Worm (Caenorhabditis elegans) whole organism, L1 larva: ENCODE results near the gene sprr-2.

Experiments used
- C04F5.9 ChIP-seq: sonication (generic microtip); optimal IDR thresholded peaks from 2 replicates; lab custom pipeline; 2016; ENCODE audit warnings: missing genetic modification characterization, missing compliant biosample characterization
- C16A3.4 ChIP-seq: fragments of 150-350 bp; optimal IDR thresholded peaks from 2 replicates; lab custom pipeline; 2014; ENCODE audit warnings: missing biosample characterization, missing genetic modification characterization
- F16B12.6 ChIP-seq: fragments of 150-350 bp; optimal IDR thresholded peaks from 2 replicates; lab custom pipeline; 2014; ENCODE audit warnings: missing biosample characterization, missing genetic modification characterization
- aha-1 ChIP-seq: fragments of 150-350 bp; optimal IDR thresholded peaks from 2 replicates; lab custom pipeline; 2014; ENCODE audit warnings: missing biosample characterization, missing genetic modification characterization
- alr-1 ChIP-seq: fragments of 200-800 bp; sonication (Bioruptor generic); optimal IDR thresholded peaks from 2 replicates; lab custom pipeline; 2018; ENCODE audit warnings: borderline replicate concordance, mild to moderate bottlenecking, missing genetic modification characterization, missing compliant biosample characterization
- aly-2 ChIP-seq: fragments of 150-350 bp; optimal IDR thresholded peaks from 2 replicates; lab custom pipeline; 2014; ENCODE audit warnings: missing biosample characterization, missing genetic modification characterization
- ama-1 ChIP-seq: fragments of 150-350 bp; optimal IDR thresholded peaks from 2 replicates; lab custom pipeline; 2014
- ceh-8 ChIP-seq: fragments of 200-800 bp; sonication (Bioruptor generic); optimal IDR thresholded peaks from 2 replicates; lab custom pipeline; 2018; ENCODE audit warnings: mild to moderate bottlenecking, missing genetic modification characterization, moderate library complexity, missing compliant biosample characterization
- ceh-90 ChIP-seq: sonication (generic microtip); optimal IDR thresholded peaks from 2 replicates; lab custom pipeline; 2016; ENCODE audit warnings: missing genetic modification characterization, missing compliant biosample characterization
- dpl-1 ChIP-seq, 3 experiments: fragments of 150-350 bp in 2 of 3; sonication (generic microtip) in 1 of 3; optimal IDR thresholded peaks; 2 replicates each; lab custom pipeline; 2014 to 2017; ENCODE audit warnings: missing biosample characterization in 3 of 3, missing genetic modification characterization in 3 of 3, missing genetic modification reagents in 3 of 3
- efl-1 ChIP-seq, 4 experiments: fragments of 150-350 bp; optimal IDR thresholded peaks in 3 of 4; peaks in 1 of 4; 1 replicate in 1 of 4; 2 replicates in 3 of 4; lab custom pipeline; 2014; ENCODE audit warnings: missing biosample characterization in 2 of 4, missing genetic modification characterization in 2 of 4, missing genetic modification reagents in 2 of 4
- efl-3 ChIP-seq: fragments of 200-800 bp; sonication (Bioruptor generic); optimal IDR thresholded peaks from 2 replicates; lab custom pipeline; 2018; ENCODE audit warnings: mild to moderate bottlenecking, missing genetic modification characterization, missing compliant biosample characterization
- egl-13 ChIP-seq: sonication (generic microtip); optimal IDR thresholded peaks from 2 replicates; lab custom pipeline; 2016; ENCODE audit warnings: missing genotype, missing genetic modification reagents, missing genetic modification characterization, missing compliant biosample characterization
- elt-2 ChIP-seq: sonication (generic microtip); optimal IDR thresholded peaks from 2 replicates; lab custom pipeline; 2016; ENCODE audit warnings: missing genetic modification characterization, mild to moderate bottlenecking, inconsistent platforms, missing compliant biosample characterization, missing genetic modification reagents
- elt-3 ChIP-seq, 6 experiments: fragments of 150-350 bp in 1 of 6; sonication (generic microtip); optimal IDR thresholded peaks; 2 replicates each; lab custom pipeline; 2017 to 2018; ENCODE audit warnings: missing biosample characterization in 6 of 6, missing genetic modification characterization in 6 of 6, inconsistent platforms in 1 of 6
- fkh-10 ChIP-seq: sonication (generic microtip); optimal IDR thresholded peaks from 2 replicates; lab custom pipeline; 2017; ENCODE audit warnings: missing biosample characterization, missing genetic modification reagents, missing genetic modification characterization
- fkh-8 ChIP-seq: sonication (generic microtip); optimal IDR thresholded peaks from 2 replicates; lab custom pipeline; 2016; ENCODE audit warnings: mild to moderate bottlenecking, missing genetic modification characterization, missing compliant biosample characterization
- hlh-17 ChIP-seq: fragments of 200-800 bp; sonication (Bioruptor generic); optimal IDR thresholded peaks from 2 replicates; lab custom pipeline; 2018; ENCODE audit warnings: missing genetic modification characterization, mild to moderate bottlenecking, missing compliant biosample characterization, moderate library complexity, borderline replicate concordance
- hpl-2 ChIP-seq: fragments of 150-350 bp; optimal IDR thresholded peaks from 2 replicates; lab custom pipeline; 2014; ENCODE audit warnings: missing biosample characterization, missing genetic modification reagents, missing genetic modification characterization
- irx-1 ChIP-seq: sonication (generic microtip); optimal IDR thresholded peaks from 2 replicates; lab custom pipeline; 2016; ENCODE audit warnings: missing genetic modification characterization, missing compliant biosample characterization
- isw-1 ChIP-seq: fragments of 200-800 bp; sonication (Bioruptor generic); IDR thresholded peaks from 2 replicates; pipeline ENCODE4 v1.3.6; 2022; ENCODE audit warnings: missing genetic modification characterization, missing compliant biosample characterization
- jun-1 ChIP-seq: fragments of 150-350 bp; optimal IDR thresholded peaks from 2 replicates; lab custom pipeline; 2014; ENCODE audit warnings: missing biosample characterization, missing genetic modification reagents, missing genetic modification characterization
- lin-13 ChIP-seq: fragments of 150-350 bp; optimal IDR thresholded peaks from 2 replicates; lab custom pipeline; 2014; ENCODE audit warnings: missing biosample characterization, missing genetic modification reagents, missing genetic modification characterization
- lin-14 ChIP-seq: fragments of 200-800 bp; sonication (Bioruptor generic); optimal IDR thresholded peaks from 2 replicates; lab custom pipeline; 2018; ENCODE audit warnings: mild to moderate bottlenecking, missing genetic modification characterization, moderate library complexity, missing compliant biosample characterization
- lin-35 ChIP-seq, 2 experiments: fragments of 150-350 bp; optimal IDR thresholded peaks; 2 replicates each; lab custom pipeline; 2014; ENCODE audit warnings: missing biosample characterization in 2 of 2, missing genetic modification characterization in 2 of 2, missing genetic modification reagents in 2 of 2
- lin-39 ChIP-seq: fragments of 150-350 bp; optimal IDR thresholded peaks from 2 replicates; lab custom pipeline; 2014; ENCODE audit warnings: missing biosample characterization, missing genetic modification reagents, missing genetic modification characterization
- lir-3 ChIP-seq: sonication (generic microtip); optimal IDR thresholded peaks from 2 replicates; lab custom pipeline; 2016; ENCODE audit warnings: mild to moderate bottlenecking, missing genetic modification characterization, moderate library complexity, missing compliant biosample characterization; ENCODE audit not compliant: poor library complexity
- lsy-2 ChIP-seq, 2 experiments: fragments of 150-350 bp; optimal IDR thresholded peaks; 2 replicates each; lab custom pipeline; 2014; ENCODE audit warnings: missing biosample characterization in 2 of 2, missing genetic modification characterization in 2 of 2
- mab-9 ChIP-seq: fragments of 200-800 bp; sonication (Bioruptor generic); IDR thresholded peaks from 2 replicates; pipeline ENCODE4 v1.3.6; 2022; ENCODE audit warnings: missing genetic modification reagents, missing genetic modification characterization, missing compliant biosample characterization
- mef-2 ChIP-seq: fragments of 150-350 bp; optimal IDR thresholded peaks from 2 replicates; lab custom pipeline; 2014; ENCODE audit warnings: missing biosample characterization, missing genetic modification characterization
- nhr-20 ChIP-seq: sonication (generic microtip); optimal IDR thresholded peaks from 2 replicates; lab custom pipeline; 2016; ENCODE audit warnings: mild to moderate bottlenecking, missing genetic modification characterization, missing compliant biosample characterization
- nhr-237 ChIP-seq: fragments of 150-350 bp; optimal IDR thresholded peaks from 2 replicates; lab custom pipeline; 2014; ENCODE audit warnings: missing biosample characterization, missing genetic modification characterization
- nhr-47 ChIP-seq: sonication (generic microtip); optimal IDR thresholded peaks from 2 replicates; lab custom pipeline; 2016; ENCODE audit warnings: mild to moderate bottlenecking, missing genetic modification characterization, moderate library complexity, missing compliant biosample characterization
- nhr-71 ChIP-seq: sonication (generic microtip); optimal IDR thresholded peaks from 2 replicates; lab custom pipeline; 2016; ENCODE audit warnings: mild to moderate bottlenecking, missing genetic modification characterization, moderate library complexity, missing compliant biosample characterization
- nhr-77 ChIP-seq: fragments of 150-350 bp; optimal IDR thresholded peaks from 2 replicates; lab custom pipeline; 2014; ENCODE audit warnings: missing biosample characterization, missing genetic modification characterization
- nhr-85 ChIP-seq: sonication (generic microtip); peaks from one replicate; lab custom pipeline; 2016; ENCODE audit warnings: missing genetic modification characterization, inconsistent platforms, missing compliant biosample characterization
- nhr-90 ChIP-seq: sonication (generic microtip); optimal IDR thresholded peaks from 2 replicates; lab custom pipeline; 2016; ENCODE audit warnings: mild to moderate bottlenecking, missing genetic modification characterization, missing compliant biosample characterization; ENCODE audit not compliant: poor library complexity
- pag-3 ChIP-seq: sonication (generic microtip); optimal IDR thresholded peaks from 2 replicates; lab custom pipeline; 2017; ENCODE audit warnings: missing genetic modification characterization, mild to moderate bottlenecking, missing compliant biosample characterization, antibody characterized with exemption, borderline replicate concordance; ENCODE audit not compliant: insufficient read depth
- rnt-1 ChIP-seq: sonication (generic microtip); optimal IDR thresholded peaks from 2 replicates; lab custom pipeline; 2016; ENCODE audit warnings: mild to moderate bottlenecking, missing genetic modification characterization, moderate library complexity, missing compliant biosample characterization
- skn-1 ChIP-seq: fragments of 150-350 bp; optimal IDR thresholded peaks from 2 replicates; lab custom pipeline; 2014; ENCODE audit warnings: missing biosample characterization, missing genetic modification characterization
- snu-23 ChIP-seq: sonication (generic microtip); optimal IDR thresholded peaks from 2 replicates; lab custom pipeline; 2016; ENCODE audit warnings: missing genetic modification characterization, missing compliant biosample characterization
- sox-4 ChIP-seq: sonication (generic microtip); optimal IDR thresholded peaks from 2 replicates; lab custom pipeline; 2016; ENCODE audit warnings: missing genetic modification characterization, missing compliant biosample characterization
- swsn-7 ChIP-seq: sonication (generic microtip); optimal IDR thresholded peaks from 2 replicates; lab custom pipeline; 2016; ENCODE audit warnings: missing genetic modification characterization, missing compliant biosample characterization
- tbx-2 ChIP-seq: sonication (generic microtip); optimal IDR thresholded peaks from 2 replicates; lab custom pipeline; 2016; ENCODE audit warnings: missing genetic modification characterization, missing compliant biosample characterization
- tlp-1 ChIP-seq: fragments of 150-350 bp; optimal IDR thresholded peaks from 2 replicates; lab custom pipeline; 2014; ENCODE audit warnings: missing biosample characterization, missing genetic modification characterization
- unc-62 ChIP-seq: fragments of 150-350 bp; optimal IDR thresholded peaks from 2 replicates; lab custom pipeline; 2014; ENCODE audit warnings: missing biosample characterization, missing genetic modification reagents, missing genetic modification characterization
- unc-86 ChIP-seq: sonication (generic microtip); optimal IDR thresholded peaks from 2 replicates; lab custom pipeline; 2016; ENCODE audit warnings: missing genetic modification characterization, missing compliant biosample characterization
- vab-15 ChIP-seq: sonication (generic microtip); optimal IDR thresholded peaks from 2 replicates; lab custom pipeline; 2017; ENCODE audit warnings: missing genotype, mild to moderate bottlenecking, missing genetic modification characterization, missing compliant biosample characterization
- zag-1 ChIP-seq: fragments of 150-350 bp; optimal IDR thresholded peaks from 2 replicates; lab custom pipeline; 2014; ENCODE audit warnings: missing biosample characterization, missing genetic modification characterization
- zip-4 ChIP-seq: fragments of 200-800 bp; sonication (Bioruptor generic); optimal IDR thresholded peaks from 2 replicates; lab custom pipeline; 2018; ENCODE audit warnings: mild to moderate bottlenecking, missing genetic modification characterization, moderate library complexity, missing compliant biosample characterization
- ztf-11 ChIP-seq, 2 experiments: sonication (generic microtip); optimal IDR thresholded peaks; 2 replicates each; lab custom pipeline; 2016 to 2017; ENCODE audit warnings: missing genetic modification characterization in 2 of 2, missing biosample characterization in 1 of 2, missing compliant biosample characterization in 1 of 2
- ztf-4 ChIP-seq: fragments of 150-350 bp; optimal IDR thresholded peaks from 2 replicates; lab custom pipeline; 2014; ENCODE audit warnings: missing biosample characterization, missing genetic modification characterization

sprr-2 gene

DNA sequence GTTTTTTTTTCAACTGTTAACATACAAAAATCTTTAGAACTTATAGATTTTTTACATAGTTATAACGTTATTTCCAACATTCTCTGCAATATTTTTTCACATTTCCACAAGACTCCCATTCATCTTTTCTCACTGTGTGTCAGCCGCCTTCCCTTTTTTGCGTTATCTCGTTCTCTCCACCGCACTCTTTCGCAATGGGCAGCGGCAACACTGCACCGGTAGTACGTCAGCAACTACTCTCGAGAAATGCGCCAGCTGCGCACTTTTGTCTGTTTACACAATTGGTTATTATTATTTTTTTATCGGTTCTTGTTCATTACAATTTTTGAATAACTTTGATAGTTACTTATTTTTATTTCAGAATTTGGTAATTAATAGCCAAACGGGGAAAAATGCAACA, 46.3 kb upstream of the sprr-2 start, which contains the start of gene C05G5.2 (continued):
- peak; percentile 90 for TF ChIP-seq nhr-85 (tag; lab: Kevin White, UChicago)
- TF ChIP-seq ztf-11 (tag; optimal IDR thresholded peaks at IDR 0.05; lab: Kevin White, UChicago) = peak in 1 of 2 experiments; percentile 4
- peak; percentile 71 for TF ChIP-seq elt-2 (tag; lab: Kevin White, UChicago)
- peak; percentile 65 to 78 for TF ChIP-seq efl-1 (optimal IDR thresholded peaks at IDR 0.05; lab: Kevin White, UChicago)
- TF ChIP-seq efl-1 (GFP tag; optimal IDR thresholded peaks at IDR 0.05 in 1 of 2; lab: Kevin White, UChicago) = peak; percentile 56 to 96
- TF ChIP-seq dpl-1 (GFP tag; optimal IDR thresholded peaks at IDR 0.05; lab: Kevin White, UChicago) = peak; percentile 64 to 81 (median 72)
- peak; percentile 92 for TF ChIP-seq fkh-8 (tag; lab: Kevin White, UChicago)
- TF ChIP-seq tbx-2 (tag; lab: Kevin White, UChicago) = peak; percentile 84
- peak; percentile 66 for TF ChIP-seq fkh-10
- peak; percentile 5 for TF ChIP-seq sox-4
- TF ChIP-seq ama-1 (lab: Kevin White, UChicago) = no peak
- peak; percentile 42 for TF ChIP-seq pag-3 (tag; lab: Kevin White, UChicago)
- peak; percentile 83 for TF ChIP-seq lin-13
- peak; percentile 3 for TF ChIP-seq aha-1 (tag; lab: Kevin White, UChicago)
- peak; percentile 77 for TF ChIP-seq unc-86 (tag; lab: Kevin White, UChicago)
- no peak for TF ChIP-seq unc-62 (GFP tag; lab: Kevin White, UChicago)
- TF ChIP-seq ztf-4 (tag; lab: Kevin White, UChicago) = peak; percentile 14
- TF ChIP-seq lir-3 (tag; lab: Kevin White, UChicago) = peak; percentile 71
- peak; percentile 17 for TF ChIP-seq mef-2 (tag; lab: Kevin White, UChicago)
- no peak for TF ChIP-seq alr-1
- TF ChIP-seq jun-1 = peak; percentile 80
- TF ChIP-seq mab-9 (GFP tag; lab: Robert Waterston, UW) = no peak
- TF ChIP-seq nhr-47 (tag; lab: Kevin White, UChicago) = peak; percentile 88
- TF ChIP-seq hlh-17 (GFP tag; lab: Kevin White, UChicago) = no peak
- TF ChIP-seq hpl-2 (GFP tag; lab: Kevin White, UChicago) = peak; percentile 59
- TF ChIP-seq zip-4 (GFP tag; lab: Kevin White, UChicago) = peak; percentile 88
- TF ChIP-seq irx-1 (tag; lab: Kevin White, UChicago) = peak; percentile 57
- peak; percentile 70 for TF ChIP-seq nhr-77 (tag; lab: Kevin White, UChicago)
- TF ChIP-seq ceh-8 (GFP tag; lab: Kevin White, UChicago) = peak; percentile 43
- TF ChIP-seq elt-3 (tag; optimal IDR thresholded peaks at IDR 0.05; lab: Kevin White, UChicago) = peak in 3 of 6 experiments; percentile 42 to 95 (median 79)
- peak; percentile 76 for TF ChIP-seq egl-13
- TF ChIP-seq vab-15 = peak; percentile 61
- peak; percentile 33 for TF ChIP-seq C04F5.9 (tag; lab: Kevin White, UChicago)
- no peak for TF ChIP-seq zag-1 (tag; lab: Kevin White, UChicago)
- TF ChIP-seq skn-1 (tag; lab: Kevin White, UChicago) = peak; percentile 95
- peak; percentile 95 for TF ChIP-seq C16A3.4 (tag; lab: Kevin White, UChicago)
- TF ChIP-seq tlp-1 = no peak
- no peak for TF ChIP-seq ceh-90 (tag; lab: Kevin White, UChicago)
- TF ChIP-seq lin-39 (tag; lab: Kevin White, UChicago) = no peak
- TF ChIP-seq efl-3 = no peak
- peak; percentile 87 to 90 for TF ChIP-seq lsy-2 (tag; optimal IDR thresholded peaks at IDR 0.05; lab: Kevin White, UChicago)
- peak; percentile 89 for TF ChIP-seq swsn-7 (tag; lab: Kevin White, UChicago)
- peak; percentile 38 for TF ChIP-seq nhr-237 (tag; lab: Kevin White, UChicago)
- peak; percentile 98 for TF ChIP-seq lin-14
- no peak for TF ChIP-seq aly-2
- TF ChIP-seq nhr-71 (tag; lab: Kevin White, UChicago) = peak; percentile 90
- peak; percentile 71 to 87 for TF ChIP-seq lin-35 (GFP tag; optimal IDR thresholded peaks at IDR 0.05; lab: Kevin White, UChicago)
- peak; percentile 84 for TF ChIP-seq nhr-90 (tag; lab: Kevin White, UChicago)
- peak; percentile 92 for TF ChIP-seq nhr-20
- TF ChIP-seq snu-23 (GFP tag; lab: Kevin White, UChicago) = peak; percentile 93
- TF ChIP-seq isw-1 (GFP tag; lab: Robert Waterston, UW) = peak; percentile 63
- peak; percentile 71 for TF ChIP-seq F16B12.6
- peak; percentile 84 for TF ChIP-seq rnt-1 (tag; lab: Kevin White, UChicago)
